Worm (Caenorhabditis elegans) whole organism, early embryonic: Measurements from ENCODE around the gene W04E12.4.

Experiments
- B0310.2 ChIP-seq: sonication (generic microtip); optimal IDR thresholded peaks from 2 replicates; lab custom pipeline; 2016; ENCODE audit warnings: mild to moderate bottlenecking, missing genetic modification characterization, missing compliant biosample characterization
- F13C5.2 ChIP-seq: sonication (generic microtip); optimal IDR thresholded peaks from 2 replicates; lab custom pipeline; 2017; ENCODE audit warnings: mild to moderate bottlenecking, missing genetic modification characterization, inconsistent platforms, missing compliant biosample characterization
- aly-1 ChIP-seq: sonication (generic microtip); optimal IDR thresholded peaks from 2 replicates; lab custom pipeline; 2016; ENCODE audit warnings: missing genetic modification characterization, missing compliant biosample characterization
- ama-1 ChIP-seq: fragments of 150-350 bp; optimal IDR thresholded peaks from 2 replicates; lab custom pipeline; 2014
- ceh-13 ChIP-seq: fragments of 200-800 bp; sonication (Bioruptor generic); optimal IDR thresholded peaks from 2 replicates; lab custom pipeline; 2018; ENCODE audit warnings: mild to moderate bottlenecking, missing genetic modification characterization, missing compliant biosample characterization
- ceh-36 ChIP-seq: sonication (generic microtip); optimal IDR thresholded peaks from 2 replicates; lab custom pipeline; 2016; ENCODE audit warnings: missing genetic modification characterization, inconsistent platforms, missing compliant biosample characterization
- ets-7 ChIP-seq: sonication (generic microtip); optimal IDR thresholded peaks from 2 replicates; lab custom pipeline; 2016; ENCODE audit warnings: missing genotype, missing genetic modification characterization, missing compliant biosample characterization
- flt-1 ChIP-seq: fragments of 200-800 bp; sonication (Bioruptor generic); IDR thresholded peaks from 2 replicates; pipeline ENCODE4 v1.3.6; 2022; ENCODE audit warnings: missing genetic modification characterization, missing compliant biosample characterization
- hmbx-1 ChIP-seq: sonication (generic microtip); optimal IDR thresholded peaks from 2 replicates; lab custom pipeline; 2016; ENCODE audit warnings: mild to moderate bottlenecking, missing genetic modification characterization, missing compliant biosample characterization
- hmg-4 ChIP-seq: fragments of 200-800 bp; sonication (Bioruptor generic); optimal IDR thresholded peaks from 2 replicates; lab custom pipeline; 2018; ENCODE audit warnings: mild to moderate bottlenecking, missing genetic modification characterization, missing compliant biosample characterization
- hnd-1 ChIP-seq: sonication (generic microtip); optimal IDR thresholded peaks from 2 replicates; lab custom pipeline; 2016; ENCODE audit warnings: missing genetic modification characterization, missing compliant biosample characterization
- pes-1 ChIP-seq: fragments of 200-800 bp; sonication (Bioruptor generic); IDR thresholded peaks from 2 replicates; pipeline ENCODE4 v1.3.6; 2022; ENCODE audit warnings: missing genetic modification reagents, missing genetic modification characterization, missing compliant biosample characterization
- scrt-1 ChIP-seq: fragments of 200-800 bp; sonication (Bioruptor generic); IDR thresholded peaks from 2 replicates; pipeline ENCODE4 v1.3.6; 2022; ENCODE audit warnings: missing genetic modification characterization, missing compliant biosample characterization
- sea-1 ChIP-seq: fragments of 200-800 bp; sonication (Bioruptor generic); conservative IDR thresholded peaks from 2 replicates; pipeline ENCODE4 v1.3.6; 2022; ENCODE audit warnings: missing genetic modification characterization, missing compliant biosample characterization
- tbx-11 ChIP-seq: fragments of 200-800 bp; sonication (Bioruptor generic); IDR thresholded peaks from 2 replicates; pipeline ENCODE4 v1.3.6; 2022; ENCODE audit warnings: missing genetic modification characterization, missing compliant biosample characterization
- tbx-37 ChIP-seq: fragments of 200-800 bp; sonication (Bioruptor generic); conservative IDR thresholded peaks from 2 replicates; pipeline ENCODE4 v1.3.6; 2022; ENCODE audit warnings: missing genetic modification reagents, missing genetic modification characterization, missing compliant biosample characterization
- tra-4 ChIP-seq: sonication (generic microtip); optimal IDR thresholded peaks from 2 replicates; lab custom pipeline; 2017; ENCODE audit warnings: missing genetic modification characterization, missing compliant biosample characterization

W04E12.4 gene

ce11 chrV:19738117-19738516 lies 5.3 kb upstream of the W04E12.4 start, which contains the start of gene fbxa-131:
Gene fbxa-131, plus strand, starts transcription at chrV:19738417.
- TF ChIP-seq scrt-1 (GFP tag; lab: Robert Waterston, UW) (no peak), hnd-1 (tag; lab: Kevin White, UChicago) (no peak), tbx-11 (no peak), aly-1 (tag; lab: Kevin White, UChicago) (no peak), F13C5.2 (tag; lab: Kevin White, UChicago) (no peak), pes-1 (GFP tag; lab: Robert Waterston, UW) (no peak), ceh-13 (GFP tag; lab: Kevin White, UChicago) (no peak), ceh-36 (tag; lab: Kevin White, UChicago) (no peak), hmbx-1 (tag; lab: Kevin White, UChicago) (no peak), B0310.2 (no peak), hmg-4 (no peak), sea-1 (GFP tag; lab: Robert Waterston, UW) (no peak), ama-1 (lab: Kevin White, UChicago) (no peak), tra-4 (tag; lab: Kevin White, UChicago) (no peak)

ce11 chrV:19741034-19741433 lies 2.4 kb upstream of the W04E12.4 start, which contains the start of gene W04E12.2:
Gene W04E12.2, minus strand, starts transcription at chrV:19741134.
- TF ChIP-seq ets-7, result no peak
- TF ChIP-seq flt-1, result no peak
- TF ChIP-seq ama-1 (lab: Kevin White, UChicago), result no peak
- no peak for TF ChIP-seq hnd-1 (tag; lab: Kevin White, UChicago)
- no peak for TF ChIP-seq ceh-13 (GFP tag; lab: Kevin White, UChicago)
- TF ChIP-seq hmg-4, result no peak
- no peak for TF ChIP-seq pes-1 (GFP tag; lab: Robert Waterston, UW)
- no peak for TF ChIP-seq sea-1 (GFP tag; lab: Robert Waterston, UW)
- no peak for TF ChIP-seq scrt-1 (GFP tag; lab: Robert Waterston, UW)
- no peak for TF ChIP-seq tra-4 (tag; lab: Kevin White, UChicago)
- TF ChIP-seq F13C5.2 (tag; lab: Kevin White, UChicago), result no peak
- no peak for TF ChIP-seq B0310.2
- TF ChIP-seq aly-1 (tag; lab: Kevin White, UChicago), result no peak
- TF ChIP-seq tbx-11, result no peak

- no peak for TF ChIP-seq hmbx-1 (tag; lab: Kevin White, UChicago)
- no peak for TF ChIP-seq ets-7
- TF ChIP-seq ama-1 (lab: Kevin White, UChicago), result no peak
These were observed 1.8 kb upstream of the W04E12.4 start, which contains the start of gene W04E12.3 for ce11 chrV:19741651-19742050. Gene W04E12.3, plus strand, starts transcription at chrV:19741951.

DNA sequence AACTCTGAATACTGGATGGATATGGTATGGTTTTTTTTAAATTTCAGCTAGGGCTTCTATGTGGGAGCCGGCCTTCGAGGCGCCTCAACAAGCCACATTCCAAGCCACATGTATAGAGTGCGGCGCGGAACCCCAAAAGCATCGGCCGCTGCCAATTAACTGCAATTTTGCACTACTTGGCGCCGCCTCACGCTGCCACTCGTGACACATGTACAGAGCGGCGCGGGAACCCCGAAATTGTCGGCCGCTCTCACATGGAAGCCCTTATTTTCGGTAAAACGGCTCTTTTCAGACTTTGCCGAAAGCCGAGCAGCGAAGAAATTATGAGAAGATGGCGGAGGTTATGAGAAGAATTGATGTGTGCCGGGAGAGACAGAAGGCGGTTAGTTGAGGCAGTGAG lies 389 bp downstream of the W04E12.4 start:
- TF ChIP-seq sea-1 (GFP tag; lab: Robert Waterston, UW) (0 out of 2 replicates have a peak, but pooled peaks have one; percentile 32), hmg-4 (no peak)

DNA sequence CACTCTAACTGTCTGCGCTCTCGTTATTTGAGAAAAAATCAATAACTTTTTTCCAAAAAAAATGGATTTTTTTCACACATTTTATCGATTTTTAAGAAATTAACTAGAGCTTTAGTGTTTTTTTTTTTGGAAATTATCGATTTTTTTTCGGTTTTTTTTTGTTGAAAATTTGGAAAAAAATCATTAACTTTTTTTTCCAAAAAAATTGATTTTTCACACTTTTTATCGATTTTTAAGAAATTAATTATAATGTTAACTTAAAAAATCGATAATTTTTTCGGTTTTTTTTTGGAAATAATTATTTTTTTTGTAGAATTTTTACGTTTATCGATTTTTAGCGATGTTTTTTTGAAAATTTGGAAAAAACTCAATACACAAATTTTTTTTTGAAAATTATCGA lies 805 bp downstream of the W04E12.4 start:
- TF ChIP-seq tbx-11, result no peak
- TF ChIP-seq ceh-13 (GFP tag; lab: Kevin White, UChicago), result no peak
- no peak for TF ChIP-seq ama-1 (lab: Kevin White, UChicago)
- no peak for TF ChIP-seq hnd-1 (tag; lab: Kevin White, UChicago)

DNA sequence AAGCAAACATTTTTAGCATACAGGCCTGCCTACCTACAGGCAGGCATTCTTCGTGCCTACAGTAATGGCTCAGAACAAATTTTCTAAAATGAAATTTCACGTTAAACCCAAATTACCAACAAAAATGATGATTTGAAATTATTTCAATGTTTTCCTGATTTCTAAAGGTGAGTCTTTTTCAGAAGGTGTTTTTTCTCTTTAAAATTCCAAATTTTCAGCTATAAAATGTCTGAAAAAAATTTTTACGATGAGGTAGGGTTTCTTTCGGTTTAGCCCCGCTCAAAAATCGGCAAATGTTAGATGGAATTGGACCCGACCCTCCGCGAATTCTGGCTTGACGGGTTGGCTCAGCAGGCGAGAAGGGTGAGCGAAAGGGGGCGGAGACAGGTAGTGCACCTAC lies 2.4 kb downstream of the W04E12.4 start, which contains the start of gene W04E12.5:
TSS of gene W04E12.5 (plus strand) at position 301 of the 400 bp plus-strand sequence.
- TF ChIP-seq F13C5.2 (tag; lab: Kevin White, UChicago), result no peak
- no peak for TF ChIP-seq ceh-13 (GFP tag; lab: Kevin White, UChicago)
- TF ChIP-seq aly-1 (tag; lab: Kevin White, UChicago), result no peak
- TF ChIP-seq ets-7, result no peak
- TF ChIP-seq tra-4 (tag; lab: Kevin White, UChicago), result no peak
- no peak for TF ChIP-seq ama-1 (lab: Kevin White, UChicago)
- no peak for TF ChIP-seq ceh-36 (tag; lab: Kevin White, UChicago)
- no peak for TF ChIP-seq scrt-1 (GFP tag; lab: Robert Waterston, UW)

DNA sequence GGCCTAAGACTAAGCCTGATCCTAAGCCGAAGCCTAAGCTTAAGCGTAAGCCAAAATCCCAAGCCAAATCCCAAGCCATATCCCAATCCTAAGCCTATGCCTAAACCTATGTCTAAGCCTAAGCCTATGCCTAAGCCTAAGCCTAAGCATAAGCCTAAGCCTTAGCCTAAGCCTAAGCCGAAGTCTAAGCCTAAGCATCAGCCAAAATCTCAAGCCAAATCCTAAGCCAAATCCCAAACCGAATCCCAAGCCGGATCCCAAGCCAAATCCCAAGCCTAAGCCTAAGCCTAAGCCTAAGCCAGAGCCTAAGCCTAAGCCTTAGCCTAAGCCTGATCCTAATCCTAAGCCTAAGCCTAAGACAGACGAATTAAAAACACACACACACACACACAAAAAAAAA lies 3.7 kb downstream of the W04E12.4 start:
- TF ChIP-seq ceh-36 (tag; lab: Kevin White, UChicago) (peak; percentile 81), hmbx-1 (tag; lab: Kevin White, UChicago) (no peak)

- no peak for TF ChIP-seq tbx-37
- no peak for TF ChIP-seq ceh-36 (tag; lab: Kevin White, UChicago)
- no peak for TF ChIP-seq scrt-1 (GFP tag; lab: Robert Waterston, UW)
- no peak for TF ChIP-seq tbx-11
- no peak for TF ChIP-seq ets-7
- no peak for TF ChIP-seq ceh-13 (GFP tag; lab: Kevin White, UChicago)
- no peak for TF ChIP-seq aly-1 (tag; lab: Kevin White, UChicago)
- TF ChIP-seq tra-4 (tag; lab: Kevin White, UChicago), result no peak
- TF ChIP-seq hnd-1 (tag; lab: Kevin White, UChicago), result no peak
- no peak for TF ChIP-seq pes-1 (GFP tag; lab: Robert Waterston, UW)
- no peak for TF ChIP-seq ama-1 (lab: Kevin White, UChicago)
- no peak for TF ChIP-seq B0310.2
- no peak for TF ChIP-seq sea-1 (GFP tag; lab: Robert Waterston, UW)
- no peak for TF ChIP-seq F13C5.2 (tag; lab: Kevin White, UChicago)
- no peak for TF ChIP-seq hmbx-1 (tag; lab: Kevin White, UChicago)
- TF ChIP-seq flt-1, result no peak
- no peak for TF ChIP-seq hmg-4
These were observed 7.7 kb downstream of the W04E12.4 start, which contains the start of gene clec-49 for ce11 chrV:19751124-19751523. Gene clec-49, minus strand, starts transcription at chrV:19751226.
